Fruit fly (Drosophila melanogaster) whole organism: ENCODE measurements around the gene eIF2D.

Source experiments
- CG8478 ChIP-seq: fragments of >200 bp; optimal IDR thresholded peaks from 2 replicates; lab custom pipeline; 2018; ENCODE audit warnings: inconsistent platforms
- Dll ChIP-seq: fragments of >200 bp; optimal IDR thresholded peaks from 2 replicates; lab custom pipeline; 2017
- psq ChIP-seq: fragments of >200 bp; optimal IDR thresholded peaks from 2 replicates; lab custom pipeline; 2017
- usp ChIP-seq: fragments of >200 bp; optimal IDR thresholded peaks from 2 replicates; lab custom pipeline; 2017; ENCODE audit warnings: missing biosample characterization, missing genetic modification characterization, mixed read lengths

DNA sequence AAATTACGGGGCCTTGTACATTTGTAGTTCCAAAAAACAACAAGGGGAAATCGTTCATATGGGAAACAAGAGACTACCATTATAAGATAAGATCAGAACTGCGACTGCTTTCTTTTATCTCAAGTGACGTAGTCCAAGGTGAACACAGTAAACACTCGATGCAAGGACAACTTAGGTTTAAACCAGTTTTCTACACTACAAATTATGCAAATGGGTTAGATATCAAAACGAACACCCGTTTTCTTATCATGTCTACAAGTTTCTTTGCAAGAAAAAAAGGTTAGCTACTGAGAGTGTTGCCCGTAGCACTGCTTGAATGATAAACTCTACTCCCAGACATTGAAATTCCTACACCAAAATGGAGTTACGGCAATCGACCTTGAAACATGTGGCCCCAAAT is 27.5 kb downstream of the eIF2D start:
- TF ChIP-seq psq (lab: Kevin White, UChicago) (no peak), CG8478 (lab: Kevin White, UChicago) (no peak), usp (no peak), Dll (no peak)
